Worm (Caenorhabditis elegans): ENCODE data around the gene C38H2.3.

ce11 chrIII:10421680-10422079 is 35.3 kb upstream of the C38H2.3 start:
- TF ChIP-seq cog-1 (tag; optimal IDR thresholded peaks at IDR 0.05) (no peak), flt-1 (GFP tag; IDR thresholded peaks at IDR 0.05) (no peak), med-1 (GFP tag; optimal IDR thresholded peaks at IDR 0.05; ENCODE audit: insufficient read depth) (no peak), klf-2 (GFP tag; conservative IDR thresholded peaks at IDR 0.05) (no peak)

Measured in whole organism, midembryonic.